Worm (Caenorhabditis elegans) whole organism, L4/young adult: ENCODE measurements around the gene algn-12.

ENCODE experiments used
- W03F9.2 ChIP-seq: fragments of 150-350 bp; optimal IDR thresholded peaks from 2 replicates; lab custom pipeline; 2014; ENCODE audit warnings: missing biosample characterization, missing genetic modification characterization
- dao-5 ChIP-seq: sonication (generic microtip); optimal IDR thresholded peaks from 2 replicates; lab custom pipeline; 2016; ENCODE audit warnings: missing genotype, missing genetic modification characterization, moderate library complexity, missing compliant biosample characterization
- him-1 ChIP-seq: sonication (generic microtip); optimal IDR thresholded peaks from 2 replicates; lab custom pipeline; 2016; ENCODE audit warnings: missing genotype, missing genetic modification reagents, missing genetic modification characterization, missing compliant biosample characterization

algn-12 gene

DNA sequence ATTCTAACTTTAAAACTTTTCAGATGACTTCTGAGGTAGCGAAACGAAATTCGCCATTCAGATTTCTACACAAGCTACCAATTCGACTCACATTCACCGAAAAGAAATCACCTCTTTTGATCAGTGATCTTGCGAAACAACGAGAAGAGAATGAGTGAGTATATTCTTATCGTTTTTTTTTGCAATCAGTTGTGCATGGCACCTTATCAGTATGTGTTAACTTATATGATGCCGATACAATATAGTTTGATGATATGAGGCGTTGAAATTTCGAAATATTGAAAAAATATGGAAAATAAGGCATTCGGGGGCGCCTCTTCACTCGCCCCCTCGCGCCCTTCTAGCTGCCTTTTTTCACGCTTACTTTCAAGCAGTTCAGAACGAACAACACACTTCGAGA lies 17.0 kb upstream of the algn-12 start:
- TF ChIP-seq W03F9.2 (tag; lab: Kevin White, UChicago) = no peak
- TF ChIP-seq dao-5 = no peak
- no peak for TF ChIP-seq him-1 (tag; lab: Kevin White, UChicago)

DNA sequence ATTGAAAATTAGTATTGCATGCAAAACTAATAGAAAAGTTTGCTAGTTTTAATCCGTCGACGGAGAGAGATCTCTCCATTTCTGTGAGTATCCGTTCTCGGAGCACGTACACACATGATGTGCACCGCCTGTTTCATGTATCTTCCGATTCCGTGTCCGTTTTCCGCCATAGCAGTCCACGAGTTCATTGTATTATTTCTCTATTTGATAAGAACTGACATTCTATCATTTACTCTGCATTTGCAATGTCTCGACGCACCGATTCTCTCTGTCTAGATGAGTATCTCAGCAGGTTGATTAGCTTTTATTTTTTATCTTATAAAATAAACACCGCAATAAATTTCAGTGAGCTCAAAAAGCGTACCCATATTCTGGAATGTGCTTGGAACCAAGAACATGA lies 16.0 kb upstream of the algn-12 start:
- TF ChIP-seq him-1 (tag; lab: Kevin White, UChicago) (no peak), dao-5 (no peak)

DNA sequence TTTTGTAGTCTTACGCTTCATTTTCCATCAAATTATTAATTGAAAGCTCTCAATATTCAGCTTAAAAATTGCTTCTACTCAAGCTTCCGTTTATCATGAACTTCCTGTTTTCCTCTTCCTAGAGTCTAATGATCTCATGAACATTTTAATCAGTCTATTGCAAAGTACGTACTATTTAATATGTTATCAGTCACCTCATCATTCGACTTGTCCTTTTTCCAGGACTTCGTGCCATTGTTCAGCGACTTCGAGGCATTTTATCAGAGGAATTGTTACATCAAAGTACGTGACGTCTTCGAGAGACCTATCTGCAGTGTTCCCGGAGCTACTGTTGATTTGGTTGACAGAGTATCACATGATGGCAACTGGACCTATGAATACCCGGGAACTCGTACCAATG lies 15.1 kb upstream of the algn-12 start:
- TF ChIP-seq dao-5 (no peak), him-1 (tag; lab: Kevin White, UChicago) (no peak), W03F9.2 (tag; lab: Kevin White, UChicago) (no peak)

DNA sequence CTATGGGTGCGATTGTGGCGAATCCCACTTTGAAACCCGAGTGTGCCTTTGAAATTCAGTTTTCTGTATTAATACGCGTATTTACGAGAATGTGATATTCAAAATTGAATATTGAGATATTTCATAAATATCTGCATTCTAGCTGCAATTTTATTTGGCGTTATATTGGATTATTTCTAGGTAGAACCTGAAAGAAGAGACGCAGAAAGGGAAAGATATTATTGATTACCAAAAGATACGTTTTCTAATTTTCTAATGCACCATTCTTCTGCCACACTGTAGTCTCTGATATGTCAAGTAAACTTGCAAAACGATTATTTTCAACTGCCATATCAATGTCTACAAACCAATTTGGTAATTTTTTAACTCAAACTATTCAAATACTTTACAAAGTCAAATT lies 12.9 kb upstream of the algn-12 start, which contains the start of gene ech-3:
Gene ech-3, plus strand, starts transcription at position 178 of the 400 bp plus-strand sequence.
- no peak for TF ChIP-seq W03F9.2 (tag; lab: Kevin White, UChicago)
- no peak for TF ChIP-seq him-1 (tag; lab: Kevin White, UChicago)
- no peak for TF ChIP-seq dao-5

DNA sequence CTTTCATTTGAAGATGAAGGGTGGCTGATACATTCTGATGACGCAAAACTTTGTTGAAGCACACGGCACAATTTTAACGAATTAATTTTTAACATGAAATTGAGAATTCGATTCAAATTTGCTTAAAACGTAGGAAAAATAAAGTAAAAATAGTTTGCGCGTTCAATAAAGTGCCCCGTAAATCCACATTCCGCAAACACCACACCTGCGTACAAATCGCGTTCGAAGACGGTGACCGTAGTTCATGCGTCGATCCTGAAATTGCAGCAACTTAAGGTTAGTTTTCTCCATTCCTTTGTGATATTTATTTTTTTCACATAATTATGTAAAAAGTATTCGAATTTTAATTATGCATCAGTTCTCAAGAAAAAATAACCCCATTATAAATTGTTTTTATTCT lies 10.2 kb upstream of the algn-12 start, which contains the start of gene F43H9.3:
Gene F43H9.3, minus strand, starts transcription at position 189 of the 400 bp plus-strand sequence.
- TF ChIP-seq dao-5 (no peak), W03F9.2 (tag; lab: Kevin White, UChicago) (no peak), him-1 (tag; lab: Kevin White, UChicago) (no peak)

DNA sequence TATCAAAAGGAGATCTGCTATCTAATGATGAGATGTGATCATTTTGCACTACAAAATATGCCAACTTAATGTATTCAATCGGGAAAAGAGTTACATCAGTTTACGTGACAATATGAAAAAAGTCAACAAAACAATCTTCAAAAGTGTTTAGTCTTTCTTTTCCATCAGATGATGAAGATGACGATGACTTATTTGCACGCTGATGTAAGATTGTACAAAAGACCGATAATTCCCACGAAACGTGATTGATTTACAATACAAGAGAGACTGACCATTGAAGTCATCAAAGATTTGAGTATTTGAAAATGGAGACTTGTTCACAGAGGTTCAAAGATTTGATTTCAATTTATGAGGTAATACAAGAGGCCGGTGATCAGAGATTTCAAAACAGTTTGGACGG lies 9.7 kb upstream of the algn-12 start:
- no peak for TF ChIP-seq W03F9.2 (tag; lab: Kevin White, UChicago)
- no peak for TF ChIP-seq dao-5

DNA sequence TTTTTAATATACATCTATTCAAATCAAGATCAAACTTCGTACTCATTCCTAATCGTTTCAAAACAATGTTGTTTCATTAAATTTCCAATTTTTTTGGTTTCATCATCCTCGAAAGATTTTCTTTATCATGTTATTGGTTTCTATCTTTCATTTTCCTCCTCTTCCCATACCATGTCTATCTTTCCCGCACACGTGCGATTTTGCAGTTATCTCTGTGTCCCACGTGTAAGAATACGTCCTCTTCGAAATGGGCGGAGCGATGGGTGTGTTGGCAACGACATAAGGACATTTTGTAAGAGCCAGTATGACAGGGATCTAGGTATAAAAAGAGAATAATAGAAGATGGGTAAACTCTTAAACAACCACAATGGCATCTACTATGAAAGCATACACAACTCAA lies 8.6 kb upstream of the algn-12 start, which contains the start of gene F43H9.4:
Gene F43H9.4, plus strand, starts transcription at position 366 of the 400 bp plus-strand sequence.
- TF ChIP-seq dao-5 (no peak), him-1 (tag; lab: Kevin White, UChicago) (no peak), W03F9.2 (tag; lab: Kevin White, UChicago) (no peak)

DNA sequence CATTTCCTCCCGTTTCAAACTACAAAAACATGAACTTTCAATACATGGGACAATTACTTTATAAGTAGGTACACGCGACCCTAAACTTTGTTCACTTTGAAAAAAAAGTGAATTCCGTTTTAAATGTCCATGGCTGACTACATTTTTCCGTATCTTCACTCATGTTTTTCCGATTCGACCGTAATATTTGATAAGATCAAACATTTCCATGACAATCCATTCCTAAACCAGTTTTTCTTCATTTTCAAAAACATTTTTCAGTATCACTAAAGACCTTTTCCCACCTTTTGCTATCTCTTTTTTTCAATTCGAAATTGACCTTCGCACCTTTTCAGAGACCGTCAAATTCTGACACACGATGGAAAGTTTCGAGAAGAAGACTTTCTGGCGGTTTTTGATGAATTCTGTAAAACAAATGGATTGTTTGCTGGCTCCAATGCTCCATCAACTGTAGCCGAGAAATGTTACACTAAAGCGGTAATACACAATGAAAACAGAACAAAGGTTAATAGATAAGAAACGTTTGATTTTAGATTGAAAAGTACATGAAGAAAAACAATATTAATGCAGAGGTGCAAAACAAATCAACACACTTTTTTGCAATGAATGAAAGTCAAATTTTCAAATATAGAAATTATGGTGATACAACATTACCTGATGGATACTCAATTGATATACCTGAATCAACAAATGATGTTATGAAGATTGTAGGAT lies 7.3 kb upstream of the algn-12 start:
- TF ChIP-seq W03F9.2 (tag; lab: Kevin White, UChicago) (no peak), dao-5 (no peak), him-1 (tag; lab: Kevin White, UChicago) (no peak)

DNA sequence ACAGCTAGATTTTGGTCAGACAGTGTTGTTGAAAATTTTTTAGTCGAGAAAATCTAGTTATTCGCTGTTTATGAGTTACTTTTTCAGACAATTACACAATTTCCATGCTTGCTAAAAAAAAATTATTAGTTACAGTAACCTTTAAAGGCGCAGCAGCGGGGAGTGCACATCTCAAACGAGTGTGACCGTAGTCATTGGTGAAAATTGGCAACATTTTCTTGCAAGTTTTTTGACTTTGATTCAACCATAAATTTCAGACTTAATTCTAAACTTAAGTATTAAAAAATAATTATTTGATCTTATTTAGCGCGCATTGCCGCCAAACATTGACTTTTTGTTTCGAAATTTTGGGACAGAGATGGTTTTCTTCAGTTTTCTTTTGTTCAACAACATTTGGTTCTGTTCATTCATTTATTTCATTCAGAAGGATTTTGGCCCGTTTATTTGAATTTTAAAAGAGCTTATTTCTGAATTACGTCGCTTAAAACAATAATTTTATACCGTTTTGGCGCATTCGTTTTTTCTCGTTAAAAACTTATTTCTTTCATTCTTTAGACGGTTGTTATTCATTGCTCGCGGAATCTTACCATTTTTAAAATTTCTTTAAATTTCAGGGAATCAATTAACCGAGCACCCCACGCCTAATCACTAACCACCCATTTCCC lies 6.0 kb upstream of the algn-12 start, which contains the start of gene oma-2:
Gene oma-2, plus strand, starts transcription at position 615 of the 665 bp plus-strand sequence.
- TF ChIP-seq dao-5 (no peak), him-1 (tag; lab: Kevin White, UChicago) (no peak), W03F9.2 (tag; lab: Kevin White, UChicago) (no peak)

DNA sequence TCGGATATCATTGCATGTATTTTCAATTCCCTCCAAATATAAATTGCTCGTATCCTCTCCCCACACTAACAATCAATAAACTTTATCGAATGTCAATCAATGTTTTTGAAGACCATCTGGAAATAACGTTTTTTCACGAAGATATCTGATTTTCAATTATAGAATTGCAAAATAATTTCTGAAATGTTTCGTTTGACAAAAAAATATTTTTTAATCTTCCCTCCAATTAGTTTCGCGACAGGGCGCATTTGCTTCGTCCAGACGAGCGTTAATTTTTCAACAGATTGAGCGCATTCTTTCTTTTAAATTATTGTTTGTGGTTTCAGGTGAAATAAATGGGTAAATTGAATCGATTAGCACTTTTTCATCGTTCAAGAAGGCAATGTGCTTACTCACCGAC lies 3.8 kb upstream of the algn-12 start, which contains the start of gene vars-1:
Gene vars-1, plus strand, starts transcription at position 291 of the 400 bp plus-strand sequence.
- TF ChIP-seq dao-5 = no peak
- TF ChIP-seq W03F9.2 (tag; lab: Kevin White, UChicago) = no peak
- TF ChIP-seq him-1 (tag; lab: Kevin White, UChicago) = no peak

DNA sequence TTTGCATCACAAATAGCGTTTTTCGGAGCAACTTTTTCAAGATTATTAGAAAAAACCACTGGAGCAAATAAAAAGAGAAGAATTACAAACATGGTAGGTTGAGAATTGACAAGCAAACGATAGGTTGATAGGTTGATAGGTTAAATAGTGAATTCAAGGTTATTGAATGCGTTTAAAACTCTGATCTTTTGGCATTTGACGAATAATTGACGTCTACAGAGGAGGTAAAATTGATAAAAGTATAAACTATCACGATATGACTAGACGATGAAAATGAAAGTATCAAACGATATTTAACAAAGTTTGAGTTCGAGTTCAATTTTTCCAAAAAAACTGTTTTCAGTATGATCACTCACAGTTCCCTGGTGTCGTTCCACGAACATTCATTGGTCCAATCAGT lies 1.0 kb downstream of the algn-12 start, which contains the start of gene ZC513.14:
Gene ZC513.14, minus strand, starts transcription at position 101 of the 400 bp plus-strand sequence.
- no peak for TF ChIP-seq W03F9.2 (tag; lab: Kevin White, UChicago)

DNA sequence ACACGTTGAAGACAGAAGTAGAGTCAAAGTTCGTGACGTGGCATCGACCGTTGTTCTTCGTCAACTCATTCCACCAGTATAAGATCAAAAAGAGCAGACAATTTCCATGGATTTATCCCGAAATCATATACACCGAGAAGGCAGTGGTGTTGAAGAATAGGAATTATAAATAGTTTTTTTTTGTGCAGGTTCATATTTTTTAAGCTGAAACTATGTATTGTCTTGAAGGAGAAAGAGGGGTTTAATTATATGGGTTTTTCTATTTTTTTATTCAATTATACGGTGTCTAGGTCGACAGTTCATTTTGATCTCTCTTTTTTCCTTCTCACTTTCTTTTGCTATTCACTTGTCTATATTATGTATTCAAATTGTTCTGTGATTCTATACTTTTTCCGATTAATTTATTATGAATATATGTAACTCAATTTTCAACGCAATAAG lies 4.2 kb downstream of the algn-12 start:
- no peak for TF ChIP-seq W03F9.2 (tag; lab: Kevin White, UChicago)
- no peak for TF ChIP-seq dao-5
- no peak for TF ChIP-seq him-1 (tag; lab: Kevin White, UChicago)

DNA sequence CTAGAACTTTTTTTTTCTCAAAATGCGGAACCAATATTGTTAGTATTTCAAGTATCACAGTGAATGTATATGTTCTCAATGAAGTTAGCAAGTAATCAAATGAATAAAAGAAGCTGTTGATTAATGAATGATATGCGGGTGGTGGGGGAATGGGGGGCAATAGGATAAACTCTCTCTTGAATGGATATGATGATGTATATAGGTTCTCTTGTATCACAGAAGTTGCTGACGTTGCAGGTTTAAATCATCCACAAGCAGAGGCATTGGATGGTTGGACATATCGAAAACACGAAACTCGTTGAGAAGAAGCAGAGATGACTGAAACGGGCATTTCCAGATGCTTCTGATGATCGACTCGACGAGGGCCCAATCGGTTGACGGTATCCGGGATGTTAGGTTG lies 4.7 kb downstream of the algn-12 start:
- TF ChIP-seq him-1 (tag; lab: Kevin White, UChicago) (no peak), W03F9.2 (tag; lab: Kevin White, UChicago) (no peak), dao-5 (no peak)
